Worm (Caenorhabditis elegans): ENCODE results near the gene C16C8.11.

The C16C8.11 gene

DNA sequence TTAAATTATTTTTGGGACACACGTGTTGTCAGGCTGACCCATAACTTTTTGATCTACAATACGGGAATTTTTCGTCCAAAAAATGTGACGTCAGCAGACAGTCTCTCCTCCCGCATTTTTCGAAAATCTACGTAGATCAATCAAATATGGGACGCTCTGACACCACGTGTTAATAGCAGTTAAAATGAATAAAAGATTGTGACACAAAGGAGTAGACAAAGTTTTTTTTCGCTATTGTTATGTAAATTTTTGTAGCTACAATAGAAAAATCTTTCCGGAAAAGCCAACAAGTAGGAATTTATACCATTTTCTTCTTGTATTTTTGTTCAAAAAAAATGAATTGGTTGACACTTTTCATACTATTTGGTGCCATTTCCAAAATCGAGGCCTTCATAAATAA is 12.1 kb upstream of the C16C8.11 start, which contains the start of gene C16C8.27:
Gene C16C8.27, plus strand, starts transcription at position 301 of the 400 bp plus-strand sequence.
- no peak for TF ChIP-seq hmbx-1 (tag; optimal IDR thresholded peaks at IDR 0.05)
- TF ChIP-seq F13C5.2 (tag; optimal IDR thresholded peaks at IDR 0.05) = no peak
- no peak for TF ChIP-seq B0310.2 (tag; optimal IDR thresholded peaks at IDR 0.05)
- TF ChIP-seq tbx-37 (GFP tag; conservative IDR thresholded peaks at IDR 0.05) = no peak
- TF ChIP-seq pes-1 (GFP tag; IDR thresholded peaks at IDR 0.05) = no peak
- TF ChIP-seq scrt-1 (GFP tag; IDR thresholded peaks at IDR 0.05) = no peak
- TF ChIP-seq ceh-36 (tag; optimal IDR thresholded peaks at IDR 0.05) = no peak
- no peak for TF ChIP-seq sea-1 (GFP tag; conservative IDR thresholded peaks at IDR 0.05)
- no peak for TF ChIP-seq tra-4 (tag; optimal IDR thresholded peaks at IDR 0.05)
- TF ChIP-seq tbx-11 (GFP tag; IDR thresholded peaks at IDR 0.05) = no peak
- no peak for TF ChIP-seq hnd-1 (tag; optimal IDR thresholded peaks at IDR 0.05)
- no peak for TF ChIP-seq ceh-13 (GFP tag; optimal IDR thresholded peaks at IDR 0.05)
- TF ChIP-seq flt-1 (GFP tag; IDR thresholded peaks at IDR 0.05) = no peak
- no peak for TF ChIP-seq hmg-4 (GFP tag; optimal IDR thresholded peaks at IDR 0.05)
- no peak for TF ChIP-seq ama-1 (optimal IDR thresholded peaks at IDR 0.05)
- TF ChIP-seq aly-1 (tag; optimal IDR thresholded peaks at IDR 0.05) = no peak
- TF ChIP-seq ets-7 (tag; optimal IDR thresholded peaks at IDR 0.05) = no peak

DNA sequence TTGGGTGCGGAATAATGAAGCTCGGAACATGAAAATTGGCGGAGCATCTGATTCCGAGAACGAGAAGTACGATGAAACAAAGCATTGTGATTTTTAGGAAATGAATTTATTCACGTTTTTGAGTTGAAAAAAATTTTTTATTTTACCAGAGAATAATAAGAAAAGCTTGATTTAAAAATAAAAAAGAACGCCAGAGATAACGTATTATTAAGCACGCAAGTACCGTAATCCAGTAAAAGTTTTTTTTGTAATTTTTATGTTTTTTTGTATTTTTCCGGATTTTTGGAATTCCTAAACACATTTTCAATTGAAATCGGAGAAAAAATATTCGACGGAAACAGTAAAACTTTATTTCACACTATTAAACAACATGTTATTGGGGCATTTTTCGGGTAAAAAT is 10.4 kb upstream of the C16C8.11 start, which contains the start of gene C16C8.22:
Gene C16C8.22, minus strand, starts transcription at position 101 of the 400 bp plus-strand sequence.
- TF ChIP-seq ets-7 (tag; optimal IDR thresholded peaks at IDR 0.05) (no peak), B0310.2 (tag; optimal IDR thresholded peaks at IDR 0.05) (no peak), flt-1 (GFP tag; IDR thresholded peaks at IDR 0.05) (no peak)

DNA sequence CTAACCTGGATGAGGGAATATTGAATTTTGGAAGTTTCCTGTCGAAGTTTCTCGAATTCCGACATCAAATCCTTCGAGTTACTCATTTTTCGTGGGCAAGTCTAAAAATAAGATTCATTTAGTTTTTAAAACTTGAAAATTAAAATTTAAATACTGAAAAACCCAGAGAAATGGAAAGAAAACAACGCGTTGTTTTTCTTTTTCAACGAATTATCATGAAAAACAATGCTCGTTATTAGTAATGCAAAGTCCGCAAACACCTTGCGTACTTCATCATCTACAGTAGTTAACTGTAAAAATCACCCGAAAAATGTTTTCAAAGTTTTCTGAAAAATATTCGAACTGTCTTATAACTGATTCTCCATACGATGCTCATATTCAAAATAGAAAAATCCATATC is 9.2 kb upstream of the C16C8.11 start, which contains the start of gene C16C8.4:
Gene C16C8.4, minus strand, starts transcription at position 101 of the 400 bp plus-strand sequence.
- TF ChIP-seq pes-1 (GFP tag; IDR thresholded peaks at IDR 0.05) (no peak), tbx-11 (GFP tag; IDR thresholded peaks at IDR 0.05) (no peak), flt-1 (GFP tag; IDR thresholded peaks at IDR 0.05) (no peak), ets-7 (tag; optimal IDR thresholded peaks at IDR 0.05) (no peak), ceh-36 (tag; optimal IDR thresholded peaks at IDR 0.05) (no peak), B0310.2 (tag; optimal IDR thresholded peaks at IDR 0.05) (no peak), aly-1 (tag; optimal IDR thresholded peaks at IDR 0.05) (no peak), F13C5.2 (tag; optimal IDR thresholded peaks at IDR 0.05) (no peak), scrt-1 (GFP tag; IDR thresholded peaks at IDR 0.05) (no peak), hmbx-1 (tag; optimal IDR thresholded peaks at IDR 0.05) (no peak), sea-1 (GFP tag; conservative IDR thresholded peaks at IDR 0.05) (no peak), ama-1 (optimal IDR thresholded peaks at IDR 0.05) (no peak), tra-4 (tag; optimal IDR thresholded peaks at IDR 0.05) (no peak), ceh-13 (GFP tag; optimal IDR thresholded peaks at IDR 0.05) (no peak), hmg-4 (GFP tag; optimal IDR thresholded peaks at IDR 0.05) (no peak), tbx-37 (GFP tag; conservative IDR thresholded peaks at IDR 0.05) (no peak), hnd-1 (tag; optimal IDR thresholded peaks at IDR 0.05) (no peak)

DNA sequence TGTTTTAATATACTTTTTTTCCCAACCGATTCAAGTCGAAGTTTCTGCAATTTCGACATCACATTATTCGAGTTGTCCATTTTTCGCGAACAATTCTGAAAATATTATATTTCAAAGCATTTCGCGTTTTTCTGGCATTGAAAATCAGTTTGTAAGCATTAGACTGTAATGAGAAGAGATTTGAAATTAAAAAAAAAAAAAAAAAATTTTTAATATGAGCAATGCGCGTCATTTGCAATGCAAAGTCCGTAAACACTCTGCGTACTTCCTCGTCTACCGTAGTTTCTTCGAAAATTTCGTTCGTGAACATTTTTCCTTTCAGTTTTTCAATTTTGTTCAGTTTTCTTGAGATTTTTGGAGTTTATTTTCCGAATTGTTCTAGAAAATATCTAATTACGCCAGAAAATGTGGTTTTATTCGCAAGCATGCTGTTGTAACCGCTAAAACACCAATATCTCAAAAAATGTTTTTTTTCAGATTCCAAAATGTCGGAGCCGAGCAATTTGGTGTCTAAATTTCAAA is 8.2 kb upstream of the C16C8.11 start, which contains the start of the genes C16C8.5 and C16C8.16:
Gene C16C8.5, minus strand, starts transcription at position 101 of the 522 bp plus-strand sequence.
Gene C16C8.16, plus strand, starts transcription at position 472 of the 522 bp plus-strand sequence.
- TF ChIP-seq F13C5.2 (tag; optimal IDR thresholded peaks at IDR 0.05) = no peak
- no peak for TF ChIP-seq B0310.2 (tag; optimal IDR thresholded peaks at IDR 0.05)
- TF ChIP-seq tbx-37 (GFP tag; conservative IDR thresholded peaks at IDR 0.05) = no peak
- no peak for TF ChIP-seq ceh-13 (GFP tag; optimal IDR thresholded peaks at IDR 0.05)
- no peak for TF ChIP-seq tra-4 (tag; optimal IDR thresholded peaks at IDR 0.05)
- TF ChIP-seq ets-7 (tag; optimal IDR thresholded peaks at IDR 0.05) = no peak
- no peak for TF ChIP-seq scrt-1 (GFP tag; IDR thresholded peaks at IDR 0.05)
- no peak for TF ChIP-seq sea-1 (GFP tag; conservative IDR thresholded peaks at IDR 0.05)
- no peak for TF ChIP-seq pes-1 (GFP tag; IDR thresholded peaks at IDR 0.05)
- TF ChIP-seq ama-1 (optimal IDR thresholded peaks at IDR 0.05) = no peak
- TF ChIP-seq hmg-4 (GFP tag; optimal IDR thresholded peaks at IDR 0.05) = no peak
- TF ChIP-seq tbx-11 (GFP tag; IDR thresholded peaks at IDR 0.05) = no peak
- no peak for TF ChIP-seq hnd-1 (tag; optimal IDR thresholded peaks at IDR 0.05)
- TF ChIP-seq aly-1 (tag; optimal IDR thresholded peaks at IDR 0.05) = no peak
- no peak for TF ChIP-seq flt-1 (GFP tag; IDR thresholded peaks at IDR 0.05)
- no peak for TF ChIP-seq hmbx-1 (tag; optimal IDR thresholded peaks at IDR 0.05)
- no peak for TF ChIP-seq ceh-36 (tag; optimal IDR thresholded peaks at IDR 0.05)

DNA sequence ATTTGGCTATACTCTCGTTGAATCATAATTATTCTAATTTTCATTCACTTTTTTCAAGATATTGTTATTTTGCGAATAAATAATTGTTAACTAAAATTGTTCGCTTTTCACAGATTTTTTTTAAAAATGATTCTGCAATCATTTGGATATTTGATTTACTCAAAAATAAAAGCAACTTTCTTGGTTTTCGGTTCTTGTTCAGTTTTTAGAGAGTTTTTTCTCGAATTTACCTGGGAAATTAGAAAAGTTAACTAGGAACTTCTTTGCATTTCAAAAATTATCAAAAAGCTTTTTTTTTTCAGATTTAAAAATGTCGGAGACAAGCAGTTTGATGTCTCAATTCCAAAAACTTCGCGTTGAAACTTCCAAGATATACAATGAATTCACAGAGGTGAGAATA is 6.9 kb upstream of the C16C8.11 start, which contains the start of the genes C16C8.20 and gldi-6:
Gene C16C8.20, plus strand, starts transcription at position 301 of the 400 bp plus-strand sequence.
Gene gldi-6, plus strand, starts transcription at position 301 of the 400 bp plus-strand sequence.
- TF ChIP-seq ets-7 (tag; optimal IDR thresholded peaks at IDR 0.05) (no peak), hmbx-1 (tag; optimal IDR thresholded peaks at IDR 0.05) (no peak), tbx-11 (GFP tag; IDR thresholded peaks at IDR 0.05) (no peak), pes-1 (GFP tag; IDR thresholded peaks at IDR 0.05) (no peak), B0310.2 (tag; optimal IDR thresholded peaks at IDR 0.05) (no peak), flt-1 (GFP tag; IDR thresholded peaks at IDR 0.05) (no peak), sea-1 (GFP tag; conservative IDR thresholded peaks at IDR 0.05) (no peak), scrt-1 (GFP tag; IDR thresholded peaks at IDR 0.05) (no peak), ceh-13 (GFP tag; optimal IDR thresholded peaks at IDR 0.05) (no peak), ceh-36 (tag; optimal IDR thresholded peaks at IDR 0.05) (no peak)

DNA sequence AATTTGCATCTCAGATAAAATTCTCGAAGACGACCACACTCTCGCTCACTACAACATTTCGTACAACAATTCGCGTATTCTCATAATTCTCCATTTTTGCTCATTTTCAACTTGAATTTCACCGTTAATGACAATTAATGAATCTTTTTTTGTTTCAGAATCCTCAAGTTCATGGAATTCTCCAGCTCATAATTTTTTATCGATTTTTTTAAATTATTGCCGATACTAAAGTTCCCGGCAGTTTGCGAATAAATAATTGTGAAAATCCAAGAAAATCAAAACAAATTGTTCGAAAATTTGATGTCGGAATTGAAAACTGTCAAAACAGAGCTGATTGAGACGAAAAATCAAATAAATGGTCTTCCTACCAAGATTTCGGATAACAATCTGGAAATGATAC is 5.6 kb upstream of the C16C8.11 start, which contains the start of gene C16C8.21:
Gene C16C8.21, plus strand, starts transcription at position 301 of the 400 bp plus-strand sequence.
- no peak for TF ChIP-seq aly-1 (tag; optimal IDR thresholded peaks at IDR 0.05)
- TF ChIP-seq B0310.2 (tag; optimal IDR thresholded peaks at IDR 0.05) = no peak
- no peak for TF ChIP-seq hnd-1 (tag; optimal IDR thresholded peaks at IDR 0.05)
- no peak for TF ChIP-seq tbx-11 (GFP tag; IDR thresholded peaks at IDR 0.05)

DNA sequence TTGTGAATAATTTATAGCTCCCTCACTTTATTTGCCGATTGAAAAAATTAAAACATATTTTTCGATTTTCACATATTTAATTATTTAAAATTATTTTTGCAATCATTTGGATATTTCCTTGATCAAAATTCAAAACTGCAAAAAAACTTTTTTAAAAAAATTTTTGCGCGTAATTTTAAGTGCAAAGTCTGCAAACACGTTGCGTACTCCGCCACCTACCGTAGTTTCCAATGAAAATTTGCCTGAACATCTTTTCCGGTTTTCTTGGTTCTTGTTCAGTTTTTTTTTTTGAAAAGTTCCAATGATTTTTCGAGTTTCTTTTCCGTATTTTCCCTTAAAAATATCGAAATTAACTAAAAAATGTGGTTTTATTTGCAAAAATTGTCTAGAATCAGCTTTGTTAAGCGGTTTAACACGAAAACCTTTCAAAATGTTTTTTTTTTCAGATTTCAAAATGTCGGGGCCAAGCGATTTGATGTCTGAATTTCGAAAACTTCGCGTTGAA is 4.7 kb upstream of the C16C8.11 start, which contains the start of gene C16C8.25:
Gene C16C8.25, plus strand, starts transcription at position 455 of the 505 bp plus-strand sequence.
- TF ChIP-seq pes-1 (GFP tag; IDR thresholded peaks at IDR 0.05) = no peak
- TF ChIP-seq tbx-37 (GFP tag; conservative IDR thresholded peaks at IDR 0.05) = no peak
- no peak for TF ChIP-seq F13C5.2 (tag; optimal IDR thresholded peaks at IDR 0.05)
- no peak for TF ChIP-seq scrt-1 (GFP tag; IDR thresholded peaks at IDR 0.05)
- TF ChIP-seq ets-7 (tag; optimal IDR thresholded peaks at IDR 0.05) = no peak
- no peak for TF ChIP-seq tra-4 (tag; optimal IDR thresholded peaks at IDR 0.05)
- no peak for TF ChIP-seq ceh-13 (GFP tag; optimal IDR thresholded peaks at IDR 0.05)
- TF ChIP-seq hmbx-1 (tag; optimal IDR thresholded peaks at IDR 0.05) = no peak
- TF ChIP-seq ama-1 (optimal IDR thresholded peaks at IDR 0.05) = no peak
- no peak for TF ChIP-seq aly-1 (tag; optimal IDR thresholded peaks at IDR 0.05)
- TF ChIP-seq tbx-11 (GFP tag; IDR thresholded peaks at IDR 0.05) = no peak
- TF ChIP-seq B0310.2 (tag; optimal IDR thresholded peaks at IDR 0.05) = no peak
- no peak for TF ChIP-seq hmg-4 (GFP tag; optimal IDR thresholded peaks at IDR 0.05)
- TF ChIP-seq sea-1 (GFP tag; conservative IDR thresholded peaks at IDR 0.05) = no peak
- TF ChIP-seq ceh-36 (tag; optimal IDR thresholded peaks at IDR 0.05) = no peak
- no peak for TF ChIP-seq flt-1 (GFP tag; IDR thresholded peaks at IDR 0.05)
- no peak for TF ChIP-seq hnd-1 (tag; optimal IDR thresholded peaks at IDR 0.05)

Measured in whole organism, early embryonic.